Worm (Caenorhabditis elegans): ENCODE measurements around the gene F18A11.3.

- TF ChIP-seq ceh-28 (tag; optimal IDR thresholded peaks at IDR 0.05), result peak; percentile 5
- TF ChIP-seq nhr-12 (tag; optimal IDR thresholded peaks at IDR 0.05), result no peak
- TF ChIP-seq pha-4 (tag; optimal IDR thresholded peaks at IDR 0.05), result no peak
- no peak for TF ChIP-seq nhr-11 (tag; optimal IDR thresholded peaks at IDR 0.05)
- TF ChIP-seq aly-2 (tag; optimal IDR thresholded peaks at IDR 0.05), result no peak
- no peak for TF ChIP-seq R02D3.7 (tag; optimal IDR thresholded peaks at IDR 0.05)
- TF ChIP-seq nhr-25 (tag; optimal IDR thresholded peaks at IDR 0.05), result no peak
- TF ChIP-seq ama-1 (optimal IDR thresholded peaks at IDR 0.05), result no peak
Observed at ce11 chrII:13013966-13014365, 22.7 kb downstream of the F18A11.3 start, which contains the start of gene F18A11.5.
